Worm (Caenorhabditis elegans): ENCODE measurements around the gene T25B9.4.

DNA sequence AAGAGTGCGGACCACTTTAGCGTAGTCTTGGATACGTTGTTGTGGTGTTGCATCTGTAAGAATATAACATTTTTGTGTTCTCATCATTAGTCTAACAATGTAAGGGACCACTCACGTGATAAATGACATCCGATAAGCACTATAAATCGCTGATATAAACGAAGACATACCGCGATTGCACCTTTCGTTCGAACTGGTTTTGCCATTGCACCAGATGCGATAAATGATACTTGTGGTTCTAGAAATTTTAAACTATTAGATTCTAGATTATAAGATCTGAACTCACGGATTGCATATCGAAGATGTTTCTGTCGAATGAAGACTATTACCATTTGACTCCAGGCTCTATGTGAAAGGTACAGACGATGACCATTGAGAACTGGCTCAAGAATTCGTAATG, 13.8 kb upstream of the T25B9.4 start:
- TF ChIP-seq scrt-1 (GFP tag; IDR thresholded peaks at IDR 0.05): no peak
- TF ChIP-seq tra-4 (tag; optimal IDR thresholded peaks at IDR 0.05): no peak
- no peak for TF ChIP-seq ceh-36 (tag; optimal IDR thresholded peaks at IDR 0.05)
- no peak for TF ChIP-seq ama-1 (optimal IDR thresholded peaks at IDR 0.05)
- no peak for TF ChIP-seq ets-7 (tag; optimal IDR thresholded peaks at IDR 0.05)
- TF ChIP-seq tbx-11 (GFP tag; IDR thresholded peaks at IDR 0.05): no peak
- TF ChIP-seq hnd-1 (tag; optimal IDR thresholded peaks at IDR 0.05): no peak
- TF ChIP-seq F13C5.2 (tag; optimal IDR thresholded peaks at IDR 0.05): no peak
- no peak for TF ChIP-seq pes-1 (GFP tag; IDR thresholded peaks at IDR 0.05)
